Fruit fly (Drosophila melanogaster) whole organism, embryonic: ENCODE measurements around the gene CG9044.
A peak's percentile ranks its signal among the peaks of the same experiment; 100 is the strongest.

Experiments
- Atf6 ChIP-seq: fragments of 200-800 bp; sonication (Bioruptor generic); IDR thresholded peaks from 2 replicates; pipeline ENCODE4 v1.3.6; 2022; ENCODE audit warnings: missing biosample characterization, missing genetic modification characterization
- CG10267 ChIP-seq: fragments of 200-800 bp; sonication (Bioruptor generic); optimal IDR thresholded peaks from 2 replicates; lab custom pipeline; 2018; ENCODE audit warnings: missing biosample characterization, mild to moderate bottlenecking, missing genetic modification characterization, moderate library complexity
- CG11247 ChIP-seq: fragments of 200-800 bp; sonication (Bioruptor generic); IDR thresholded peaks from 2 replicates; pipeline ENCODE4 v1.3.6; 2022; ENCODE audit warnings: missing biosample characterization, missing genetic modification characterization
- CG11696 ChIP-seq: fragments of 200-800 bp; sonication (Bioruptor generic); IDR thresholded peaks from 2 replicates; pipeline ENCODE4 v1.3.6; 2022; ENCODE audit warnings: missing biosample characterization, missing genetic modification characterization
- CG13624 ChIP-seq: fragments of 200-800 bp; sonication (Bioruptor generic); optimal IDR thresholded peaks from 2 replicates; lab custom pipeline; 2016; ENCODE audit warnings: missing biosample characterization, missing genetic modification characterization
- CG14667 ChIP-seq: fragments of 200-800 bp; sonication (Bioruptor generic); IDR thresholded peaks from 2 replicates; pipeline ENCODE4 v1.3.6; 2022; ENCODE audit warnings: missing biosample characterization, missing genetic modification characterization
- CG16815 ChIP-seq: fragments of 200-800 bp; sonication (Bioruptor generic); optimal IDR thresholded peaks from 3 replicates; lab custom pipeline; 2017; ENCODE audit warnings: missing biosample characterization, mild to moderate bottlenecking, missing genetic modification characterization
- CG17385 ChIP-seq: fragments of 200-800 bp; sonication (Bioruptor generic); optimal IDR thresholded peaks from 3 replicates; lab custom pipeline; 2018; ENCODE audit warnings: missing biosample characterization, mild to moderate bottlenecking, missing genetic modification characterization
- CG1832 ChIP-seq: fragments of 200-800 bp; sonication (Bioruptor generic); optimal IDR thresholded peaks from 2 replicates; lab custom pipeline; 2017; ENCODE audit warnings: missing biosample characterization, mild to moderate bottlenecking, missing genetic modification characterization, inconsistent platforms
- CG18599 ChIP-seq: fragments of 200-800 bp; sonication (Bioruptor generic); optimal IDR thresholded peaks from 3 replicates; lab custom pipeline; 2017; ENCODE audit warnings: missing biosample characterization, missing genetic modification characterization, mild to moderate bottlenecking, moderate library complexity, missing genetic modification reagents
- CG2116 ChIP-seq: fragments of 200-800 bp; sonication (Bioruptor generic); optimal IDR thresholded peaks from 3 replicates; lab custom pipeline; 2018; ENCODE audit warnings: missing biosample characterization, mild to moderate bottlenecking, missing genetic modification characterization
- CG3281 ChIP-seq: fragments of 200-800 bp; sonication (Bioruptor generic); optimal IDR thresholded peaks from 3 replicates; lab custom pipeline; 2017; ENCODE audit warnings: missing biosample characterization, mild to moderate bottlenecking, missing genetic modification characterization
- CG4282 ChIP-seq: fragments of 200-800 bp; sonication (Bioruptor generic); optimal IDR thresholded peaks from 2 replicates; lab custom pipeline; 2016; ENCODE audit warnings: missing biosample characterization, missing genetic modification characterization
- CG4328 ChIP-seq: fragments of 200-800 bp; sonication (Bioruptor generic); optimal IDR thresholded peaks from 3 replicates; lab custom pipeline; 2017; ENCODE audit warnings: missing biosample characterization, missing genetic modification reagents, missing genetic modification characterization
- CG6175 ChIP-seq: fragments of 200-800 bp; sonication (Bioruptor generic); IDR thresholded peaks from 3 replicates; pipeline ENCODE4 v1.3.6; 2022; ENCODE audit warnings: missing biosample characterization, missing genetic modification characterization
- CG6689 ChIP-seq: fragments of 200-800 bp; sonication (Bioruptor generic); IDR thresholded peaks from 2 replicates; pipeline ENCODE4 v1.3.6; 2022; ENCODE audit warnings: missing biosample characterization, missing genetic modification characterization
- CG6791 ChIP-seq: fragments of 200-800 bp; sonication (Bioruptor generic); IDR thresholded peaks from 3 replicates; pipeline ENCODE4 v1.3.6; 2022; ENCODE audit warnings: missing biosample characterization, missing genetic modification characterization; ENCODE audit not compliant: partially characterized antibody
- CG7556 ChIP-seq: fragments of 200-800 bp; sonication (Bioruptor generic); optimal IDR thresholded peaks from 2 replicates; lab custom pipeline; 2017; ENCODE audit warnings: missing biosample characterization, mild to moderate bottlenecking, missing genetic modification characterization
- CG7987 ChIP-seq: fragments of 200-800 bp; sonication (Bioruptor generic); optimal IDR thresholded peaks from 2 replicates; lab custom pipeline; 2018; ENCODE audit warnings: missing biosample characterization, mild to moderate bottlenecking, missing genetic modification characterization, moderate library complexity
- CG8359 ChIP-seq: fragments of 200-800 bp; sonication (Bioruptor generic); optimal IDR thresholded peaks from 2 replicates; lab custom pipeline; 2017; ENCODE audit warnings: missing biosample characterization, mild to moderate bottlenecking, missing genetic modification characterization, borderline replicate concordance
- CG9932 ChIP-seq: fragments of 200-800 bp; sonication (Bioruptor generic); IDR thresholded peaks from 2 replicates; pipeline ENCODE4 v1.3.6; 2022; ENCODE audit warnings: missing biosample characterization, missing genetic modification characterization
- CHES-1-like ChIP-seq: fragments of 200-800 bp; sonication (Bioruptor generic); optimal IDR thresholded peaks from 2 replicates; lab custom pipeline; 2016; ENCODE audit warnings: missing biosample characterization, missing genetic modification characterization
- D ChIP-seq, 2 experiments: fragments of 200-800 bp in 1 of 2; fragments of >200 bp in 1 of 2; sonication (Bioruptor generic) in 1 of 2; optimal IDR thresholded peaks; 2 replicates in 1 of 2; 3 replicates in 1 of 2; lab custom pipeline; 2017; ENCODE audit warnings: mild to moderate bottlenecking in 1 of 2, missing biosample characterization in 1 of 2, missing genetic modification characterization in 1 of 2, missing genetic modification reagents in 1 of 2
- Dbx ChIP-seq: fragments of 200-800 bp; sonication (Bioruptor generic); IDR thresholded peaks from 3 replicates; pipeline ENCODE4 v1.3.6; 2022; ENCODE audit warnings: missing biosample characterization, missing genetic modification characterization
- Doc2 ChIP-seq: fragments of 200-800 bp; sonication (Bioruptor generic); IDR thresholded peaks from 2 replicates; pipeline ENCODE4 v1.3.6; 2022; ENCODE audit warnings: missing biosample characterization, missing genetic modification characterization
- E2f2 ChIP-seq: fragments of 200-800 bp; sonication (Bioruptor generic); IDR thresholded peaks from 2 replicates; pipeline ENCODE4 v1.3.6; 2022; ENCODE audit warnings: missing biosample characterization, missing genetic modification characterization
- Hey ChIP-seq: fragments of 200-800 bp; sonication (Bioruptor generic); optimal IDR thresholded peaks from 3 replicates; lab custom pipeline; 2018; ENCODE audit warnings: missing biosample characterization, mild to moderate bottlenecking, missing genetic modification characterization
- NC2α ChIP-seq: fragments of 200-800 bp; sonication (Bioruptor generic); optimal IDR thresholded peaks from 2 replicates; lab custom pipeline; 2016; ENCODE audit warnings: missing biosample characterization, missing genetic modification characterization
- Nf-YB ChIP-seq: fragments of 200-800 bp; sonication (Bioruptor generic); optimal IDR thresholded peaks from 3 replicates; lab custom pipeline; 2019; ENCODE audit warnings: missing biosample characterization, mild to moderate bottlenecking, missing genetic modification characterization, moderate library complexity
- Taf1 ChIP-seq: fragments of 200-800 bp; sonication (Bioruptor generic); IDR thresholded peaks from 2 replicates; pipeline ENCODE4 v1.3.6; 2022; ENCODE audit warnings: missing biosample characterization, missing genetic modification characterization
- cad ChIP-seq: fragments of >200 bp; optimal IDR thresholded peaks from 2 replicates; lab custom pipeline; 2017; ENCODE audit warnings: missing biosample characterization, missing genetic modification characterization
- dimm ChIP-seq: fragments of 200-800 bp; sonication (Bioruptor generic); IDR thresholded peaks from 2 replicates; pipeline ENCODE4 v1.3.6; 2022; ENCODE audit warnings: missing biosample characterization, missing genetic modification characterization
- ems ChIP-seq: fragments of 200-800 bp; sonication (Bioruptor generic); optimal IDR thresholded peaks from 3 replicates; lab custom pipeline; 2016; ENCODE audit warnings: missing biosample characterization, missing genetic modification characterization
- esg ChIP-seq: fragments of 200-800 bp; sonication (Bioruptor generic); conservative IDR thresholded peaks from 2 replicates; pipeline ENCODE4 v1.3.6; 2022; ENCODE audit warnings: missing biosample characterization, missing genetic modification characterization
- fd3F ChIP-seq: fragments of 200-800 bp; sonication (Bioruptor generic); optimal IDR thresholded peaks from 2 replicates; lab custom pipeline; 2018; ENCODE audit warnings: missing biosample characterization, mild to moderate bottlenecking, missing genetic modification characterization, moderate library complexity
- ind ChIP-seq: fragments of 200-800 bp; sonication (Bioruptor generic); optimal IDR thresholded peaks from 3 replicates; lab custom pipeline; 2016; ENCODE audit warnings: missing biosample characterization, missing genetic modification characterization
- kay ChIP-seq: fragments of 200-800 bp; sonication (Bioruptor generic); optimal IDR thresholded peaks from 2 replicates; lab custom pipeline; 2016; ENCODE audit warnings: missing biosample characterization, missing genetic modification characterization
- lmd ChIP-seq: fragments of 200-800 bp; sonication (Bioruptor generic); IDR thresholded peaks from 2 replicates; pipeline ENCODE4 v1.3.6; 2022; ENCODE audit warnings: missing biosample characterization, missing genetic modification characterization
- nau ChIP-seq: fragments of 200-800 bp; sonication (Bioruptor generic); optimal IDR thresholded peaks from 3 replicates; lab custom pipeline; 2017; ENCODE audit warnings: missing biosample characterization, mild to moderate bottlenecking, missing genetic modification characterization, missing genetic modification reagents
- nmo ChIP-seq: fragments of 200-800 bp; sonication (Bioruptor generic); optimal IDR thresholded peaks from 2 replicates; lab custom pipeline; 2018; ENCODE audit warnings: missing biosample characterization, mild to moderate bottlenecking, missing genetic modification characterization, moderate library complexity
- nom ChIP-seq: fragments of 200-800 bp; sonication (Bioruptor generic); optimal IDR thresholded peaks from 2 replicates; lab custom pipeline; 2017; ENCODE audit warnings: missing biosample characterization, missing genetic modification characterization, mild to moderate bottlenecking, moderate library complexity, missing genetic modification reagents
- otp ChIP-seq: fragments of 200-800 bp; sonication (Bioruptor generic); IDR thresholded peaks from 3 replicates; pipeline ENCODE4, ENCODE4 v1.3.6; 2022; ENCODE audit warnings: missing biosample characterization, missing genetic modification characterization
- pzg ChIP-seq: fragments of 200-800 bp; sonication (Bioruptor generic); optimal IDR thresholded peaks from 3 replicates; lab custom pipeline; 2018; ENCODE audit warnings: missing biosample characterization, mild to moderate bottlenecking, missing genetic modification characterization, moderate library complexity
- scrt ChIP-seq: fragments of 200-800 bp; sonication (Bioruptor generic); optimal IDR thresholded peaks from 2 replicates; lab custom pipeline; 2018; ENCODE audit warnings: missing biosample characterization, mild to moderate bottlenecking, missing genetic modification characterization, moderate library complexity
- slou ChIP-seq: fragments of 200-800 bp; sonication (Bioruptor generic); optimal IDR thresholded peaks from 3 replicates; lab custom pipeline; 2016; ENCODE audit warnings: missing biosample characterization, missing genetic modification characterization
- so ChIP-seq: fragments of 200-800 bp; sonication (Bioruptor generic); IDR thresholded peaks from 3 replicates; pipeline ENCODE4 v1.3.6; 2022; ENCODE audit warnings: missing biosample characterization, missing genetic modification characterization
- ssp ChIP-seq: fragments of 200-800 bp; sonication (Bioruptor generic); IDR thresholded peaks from 2 replicates; pipeline ENCODE4 v1.3.6; 2022; ENCODE audit warnings: missing biosample characterization, missing genetic modification characterization
- tna ChIP-seq: fragments of 200-800 bp; sonication (Bioruptor generic); IDR thresholded peaks from 2 replicates; pipeline ENCODE4 v1.3.6; 2022; ENCODE audit warnings: missing biosample characterization, missing genetic modification characterization; ENCODE audit not compliant: partially characterized antibody
- unpg ChIP-seq: fragments of 200-800 bp; sonication (Bioruptor generic); optimal IDR thresholded peaks from 3 replicates; lab custom pipeline; 2018; ENCODE audit warnings: missing biosample characterization, mild to moderate bottlenecking, missing genetic modification characterization, moderate library complexity
- vfl ChIP-seq: fragments of 200-800 bp; sonication (Bioruptor generic); optimal IDR thresholded peaks from 2 replicates; lab custom pipeline; 2016; ENCODE audit warnings: missing biosample characterization, missing genetic modification characterization

The CG9044 gene

dm6 chr2L:5972005-5972404 lies 22.8 kb downstream of the CG9044 start (continued):
- no peak for TF ChIP-seq nau (GFP tag; lab: Kevin White, UChicago)
- TF ChIP-seq D (optimal IDR thresholded peaks at IDR 0.05; lab: Kevin White, UChicago) = no peak
- TF ChIP-seq D (GFP tag; optimal IDR thresholded peaks at IDR 0.05; lab: Kevin White, UChicago) = no peak
- peak; percentile 57 for TF ChIP-seq CG9932 (GFP tag; lab: Robert Waterston, UW)
- TF ChIP-seq CG2116 = peak; percentile 4
- no peak for TF ChIP-seq dimm (GFP tag; lab: Robert Waterston, UW)
- TF ChIP-seq CG6175 (GFP tag; lab: Robert Waterston, UW) = no peak
- no peak for TF ChIP-seq vfl (GFP tag; lab: Kevin White, UChicago)
- TF ChIP-seq CG6791 (GFP tag; lab: Robert Waterston, UW) = no peak
- peak; percentile 50 for TF ChIP-seq unpg (GFP tag; lab: Kevin White, UChicago)
- no peak for TF ChIP-seq scrt (GFP tag; lab: Kevin White, UChicago)
- TF ChIP-seq CG16815 = peak; percentile 9
- TF ChIP-seq ind (GFP tag; lab: Kevin White, UChicago) = no peak
- 0 out of 2 replicates have a peak, but pooled peaks have one; percentile 48 for TF ChIP-seq CG6689
- peak; percentile 35 for TF ChIP-seq nmo (GFP tag; lab: Kevin White, UChicago)
- TF ChIP-seq CG8359 = no peak
- peak; percentile 49 for TF ChIP-seq CG18599
- peak; percentile 65 for TF ChIP-seq Atf6 (GFP tag; lab: Robert Waterston, UW)
- TF ChIP-seq ssp (GFP tag; lab: Robert Waterston, UW) = peak; percentile 37; the same call in 1 of the 2 replicates
- no peak for TF ChIP-seq CG4328 (GFP tag; lab: Kevin White, UChicago)
- TF ChIP-seq CG7556 (GFP tag; lab: Kevin White, UChicago) = peak; percentile 21
- no peak for TF ChIP-seq CG10267 (tag; lab: Kevin White, UChicago)
- peak; percentile 36; the same call in 1 of the 2 replicates for TF ChIP-seq E2f2
- TF ChIP-seq Taf1 (GFP tag; lab: Robert Waterston, UW) = peak; percentile 40; the same call in 1 of the 2 replicates
- peak; percentile 50 for TF ChIP-seq ems (GFP tag; lab: Kevin White, UChicago)
- TF ChIP-seq CG3281 (GFP tag; lab: Kevin White, UChicago) = peak; percentile 4
- TF ChIP-seq CG4282 = no peak
- TF ChIP-seq CG11247 (GFP tag; lab: Robert Waterston, UW) = peak; percentile 41; the same call in 1 of the 2 replicates
- TF ChIP-seq kay = no peak
- TF ChIP-seq tna (GFP tag; lab: Robert Waterston, UW) = no peak
- TF ChIP-seq CG7987 = no peak
- TF ChIP-seq CHES-1-like = no peak
- TF ChIP-seq CG14667 (GFP tag; lab: Robert Waterston, UW) = 0 out of 2 replicates have a peak, but pooled peaks have one; percentile 30
- no peak; the same call in 1 of the 2 replicates for TF ChIP-seq esg (GFP tag; lab: Robert Waterston, UW)
- TF ChIP-seq CG1832 (GFP tag; lab: Kevin White, UChicago) = no peak
- no peak for TF ChIP-seq Nf-YB (GFP tag; lab: Kevin White, UChicago)
- TF ChIP-seq nom (GFP tag; lab: Kevin White, UChicago) = no peak
- TF ChIP-seq fd3F (GFP tag; lab: Kevin White, UChicago) = peak; percentile 42
- TF ChIP-seq Hey (tag; lab: Kevin White, UChicago) = no peak
- TF ChIP-seq pzg (GFP tag; lab: Kevin White, UChicago) = no peak
- TF ChIP-seq Doc2 = no peak; the same call in 1 of the 2 replicates
- TF ChIP-seq otp (GFP tag; lab: Robert Waterston, UW) = 0 out of 3 replicates have a peak, but pooled peaks have one; percentile 45
- no peak for TF ChIP-seq NC2α (GFP tag; lab: Kevin White, UChicago)
- TF ChIP-seq cad = no peak
- peak; percentile 8 for TF ChIP-seq CG13624 (GFP tag; lab: Kevin White, UChicago)
- no peak for TF ChIP-seq slou (GFP tag; lab: Kevin White, UChicago)
- peak; percentile 56; the same call in 2 of the 3 replicates for TF ChIP-seq Dbx (GFP tag; lab: Robert Waterston, UW)
- TF ChIP-seq CG11696 (GFP tag; lab: Robert Waterston, UW) = peak; percentile 53; the same call in 1 of the 2 replicates
- peak; percentile 77 for TF ChIP-seq lmd (GFP tag; lab: Robert Waterston, UW)
- TF ChIP-seq so = peak; percentile 73; the same call in 2 of the 3 replicates
- no peak for TF ChIP-seq CG17385 (GFP tag; lab: Kevin White, UChicago)
